Worm (Caenorhabditis elegans) whole organism, late embryonic: Measurements from ENCODE around the gene D1044.4.

ENCODE experiments used
- hlh-30 ChIP-seq: sonication (generic microtip); optimal IDR thresholded peaks from 2 replicates; lab custom pipeline; 2017; ENCODE audit warnings: antibody characterized with exemption, missing genetic modification characterization, missing compliant biosample characterization; ENCODE audit not compliant: insufficient read depth
- lin-11 ChIP-seq: fragments of 200-800 bp; sonication (Bioruptor generic); optimal IDR thresholded peaks from 2 replicates; lab custom pipeline; 2018; ENCODE audit warnings: mild to moderate bottlenecking, missing genetic modification characterization, missing compliant biosample characterization
- nhr-11 ChIP-seq: fragments of 150-350 bp; optimal IDR thresholded peaks from 2 replicates; lab custom pipeline; 2014; ENCODE audit warnings: missing biosample characterization, missing genetic modification characterization
- sox-2 ChIP-seq: fragments of 200-800 bp; sonication (Bioruptor generic); IDR thresholded peaks from 2 replicates; pipeline ENCODE4 v1.3.6; 2022; ENCODE audit warnings: missing genetic modification reagents, missing genetic modification characterization, missing compliant biosample characterization
- sox-4 ChIP-seq: sonication (generic microtip); optimal IDR thresholded peaks from 2 replicates; lab custom pipeline; 2017; ENCODE audit warnings: mild to moderate bottlenecking, missing genetic modification characterization, inconsistent platforms, missing compliant biosample characterization

DNA sequence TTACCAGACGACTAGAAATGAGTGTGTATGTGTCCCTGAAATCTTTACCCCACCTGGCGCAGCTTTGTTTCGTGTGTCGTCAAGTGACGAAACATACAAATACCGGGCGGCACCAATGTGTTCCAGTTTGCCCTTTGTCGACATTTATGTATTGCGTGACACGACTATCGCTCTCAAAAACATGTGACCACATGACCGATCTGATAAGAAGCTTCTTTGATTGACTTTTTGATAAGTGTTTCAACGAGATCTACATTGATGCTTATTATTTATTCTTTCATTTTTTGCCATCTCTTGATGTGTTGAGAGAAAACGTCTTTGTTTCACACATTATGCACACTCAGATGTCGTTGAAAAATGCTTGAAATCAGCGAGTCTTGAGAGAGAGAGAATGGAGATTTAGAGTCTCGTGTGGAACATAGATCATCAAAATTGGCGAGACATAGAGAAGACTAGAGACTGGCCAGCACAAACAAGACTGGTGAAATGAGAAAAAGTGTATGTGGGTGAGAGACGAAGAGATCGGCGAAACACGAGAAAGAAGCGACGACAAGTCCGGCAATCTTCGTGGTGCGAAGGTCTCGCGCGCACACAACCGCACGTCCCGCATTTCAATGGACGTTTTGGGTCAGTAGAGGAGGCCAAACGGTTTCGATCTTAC, 18.8 kb downstream of the D1044.4 start:
- TF ChIP-seq sox-4 (tag; lab: Kevin White, UChicago) (no peak), hlh-30 (tag; lab: Kevin White, UChicago) (peak; percentile 23), nhr-11 (tag; lab: Kevin White, UChicago) (no peak), sox-2 (GFP tag; lab: Robert Waterston, UW) (no peak), lin-11 (no peak)
